Worm (Caenorhabditis elegans): ENCODE measurements around the gene clec-54.

The clec-54 gene

ce11 chrV:14506713-14507675 lies 30.3 kb downstream of the clec-54 start (continued):
- TF ChIP-seq alr-1 (tag; optimal IDR thresholded peaks at IDR 0.05; ENCODE audit: borderline replicate concordance): no peak
- TF ChIP-seq lin-39 (tag; optimal IDR thresholded peaks at IDR 0.05): peak; percentile 18
- TF ChIP-seq snu-23 (GFP tag; optimal IDR thresholded peaks at IDR 0.05): peak; percentile 18
- TF ChIP-seq tlp-1 (tag; optimal IDR thresholded peaks at IDR 0.05): peak; percentile 89
- peak; percentile 10 for TF ChIP-seq nhr-20 (tag; optimal IDR thresholded peaks at IDR 0.05)
- TF ChIP-seq mab-9 (GFP tag; IDR thresholded peaks at IDR 0.05): no peak
- no peak for TF ChIP-seq jun-1 (tag; optimal IDR thresholded peaks at IDR 0.05)
- peak; percentile 73 for TF ChIP-seq lin-14 (GFP tag; optimal IDR thresholded peaks at IDR 0.05)
- TF ChIP-seq nhr-237 (tag; optimal IDR thresholded peaks at IDR 0.05): no peak
- no peak for TF ChIP-seq fos-1 (tag; optimal IDR thresholded peaks at IDR 0.05)
- peak; percentile 27 for TF ChIP-seq nhr-71 (tag; optimal IDR thresholded peaks at IDR 0.05)
- TF ChIP-seq Y116A8C.19 (tag; optimal IDR thresholded peaks at IDR 0.05; ENCODE audit: borderline replicate concordance): no peak
- TF ChIP-seq C16A3.4 (tag; optimal IDR thresholded peaks at IDR 0.05): peak; percentile 18

- TF ChIP-seq blmp-1 (tag; optimal IDR thresholded peaks at IDR 0.05) (peak; percentile 99), elt-3 (tag; optimal IDR thresholded peaks at IDR 0.05) (no peak), rnt-1 (tag; optimal IDR thresholded peaks at IDR 0.05) (no peak), Y116A8C.19 (tag; optimal IDR thresholded peaks at IDR 0.05; ENCODE audit: borderline replicate concordance) (no peak), aha-1 (tag; optimal IDR thresholded peaks at IDR 0.05) (no peak)
Observed at ce11 chrV:14508005-14508521, 31.4 kb downstream of the clec-54 start, which contains the start of gene R02D5.1. TSS of gene R02D5.1 (plus strand) at chrV:14508249.

DNA sequence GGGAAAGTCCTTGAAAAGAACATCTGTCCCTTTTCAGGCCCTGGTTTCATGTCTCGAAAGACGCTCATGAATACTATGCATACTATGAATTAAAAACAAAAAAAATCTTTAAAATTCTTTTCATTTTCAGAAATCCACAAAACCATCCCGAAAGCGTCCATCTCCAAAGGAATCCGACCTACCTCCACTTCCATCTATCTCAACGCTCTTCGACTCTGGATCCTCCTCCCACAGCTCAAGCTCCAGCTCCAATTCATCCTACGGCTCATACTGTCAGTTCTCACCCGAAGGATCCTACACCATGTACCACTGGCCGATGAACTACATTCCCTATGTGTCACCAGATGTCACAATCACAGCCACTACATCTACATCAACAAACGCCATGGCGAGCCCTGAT lies 31.9 kb downstream of the clec-54 start:
- TF ChIP-seq fkh-8 (tag; optimal IDR thresholded peaks at IDR 0.05): no peak
- no peak for TF ChIP-seq ceh-88 (GFP tag; IDR thresholded peaks at IDR 0.05)
- TF ChIP-seq nhr-76 (tag; optimal IDR thresholded peaks at IDR 0.05): no peak
- no peak for TF ChIP-seq lin-14 (GFP tag; optimal IDR thresholded peaks at IDR 0.05)
- no peak for TF ChIP-seq sptf-1 (tag; optimal IDR thresholded peaks at IDR 0.05)
- TF ChIP-seq vab-15 (tag; optimal IDR thresholded peaks at IDR 0.05): no peak
- no peak for TF ChIP-seq xbp-1 (tag; optimal IDR thresholded peaks at IDR 0.05)
- no peak for TF ChIP-seq unc-86 (tag; optimal IDR thresholded peaks at IDR 0.05)
- TF ChIP-seq ceh-90 (tag; optimal IDR thresholded peaks at IDR 0.05): no peak
- no peak for TF ChIP-seq lin-35 (GFP tag; optimal IDR thresholded peaks at IDR 0.05)
- TF ChIP-seq alr-1 (tag; optimal IDR thresholded peaks at IDR 0.05; ENCODE audit: borderline replicate concordance): no peak
- TF ChIP-seq nhr-28 (tag; optimal IDR thresholded peaks at IDR 0.05): no peak
- no peak for TF ChIP-seq grh-1 (GFP tag; IDR thresholded peaks at IDR 0.05)
- TF ChIP-seq lin-13 (GFP tag; optimal IDR thresholded peaks at IDR 0.05): no peak
- no peak for TF ChIP-seq tbx-2 (tag; optimal IDR thresholded peaks at IDR 0.05)
- TF ChIP-seq ceh-8 (GFP tag; optimal IDR thresholded peaks at IDR 0.05): no peak
- TF ChIP-seq snu-23 (GFP tag; optimal IDR thresholded peaks at IDR 0.05): no peak
- no peak for TF ChIP-seq rnt-1 (tag; optimal IDR thresholded peaks at IDR 0.05)
- no peak for TF ChIP-seq snpc-4 (tag; optimal IDR thresholded peaks at IDR 0.05)
- TF ChIP-seq dpl-1 (GFP tag; optimal IDR thresholded peaks at IDR 0.05): no peak

ce11 chrV:14510746-14511145 lies 34.0 kb downstream of the clec-54 start, which contains the start of gene R02D5.9:
TSS of gene R02D5.9 (minus strand) at chrV:14511123.
- TF ChIP-seq skn-1 (tag; optimal IDR thresholded peaks at IDR 0.05) (peak; percentile 14), ceh-8 (GFP tag; optimal IDR thresholded peaks at IDR 0.05) (no peak), alr-1 (tag; optimal IDR thresholded peaks at IDR 0.05; ENCODE audit: borderline replicate concordance) (no peak), xbp-1 (tag; optimal IDR thresholded peaks at IDR 0.05) (no peak), lin-14 (GFP tag; optimal IDR thresholded peaks at IDR 0.05) (peak; percentile 87), lir-3 (tag; optimal IDR thresholded peaks at IDR 0.05; ENCODE audit: poor library complexity) (no peak), ztf-11 (tag; optimal IDR thresholded peaks at IDR 0.05) (no peak), tbx-2 (tag; optimal IDR thresholded peaks at IDR 0.05) (peak; percentile 42), nhr-20 (tag; optimal IDR thresholded peaks at IDR 0.05) (peak; percentile 50), fkh-4 (tag; optimal IDR thresholded peaks at IDR 0.05; ENCODE audit: borderline replicate concordance) (no peak), egl-27 (tag; optimal IDR thresholded peaks at IDR 0.05) (no peak), vab-15 (tag; optimal IDR thresholded peaks at IDR 0.05) (no peak), swsn-7 (tag; optimal IDR thresholded peaks at IDR 0.05) (no peak), lin-35 (GFP tag; optimal IDR thresholded peaks at IDR 0.05) (peak in 1 of 2 experiments; percentile 70), nhr-71 (tag; optimal IDR thresholded peaks at IDR 0.05) (peak; percentile 25), mep-1 (tag; optimal IDR thresholded peaks at IDR 0.05) (peak; percentile 42), blmp-1 (tag; optimal IDR thresholded peaks at IDR 0.05) (peak; percentile 99), pag-3 (tag; optimal IDR thresholded peaks at IDR 0.05; ENCODE audit: borderline replicate concordance, insufficient read depth) (peak; percentile 6), zag-1 (tag; optimal IDR thresholded peaks at IDR 0.05) (no peak)
